Worm (Caenorhabditis elegans): ENCODE data around the gene F02A9.7.
A peak's percentile ranks its signal among the peaks of the same experiment; 100 is the strongest.

The F02A9.7 gene

ce11 chrIII:9053740-9054252 is 21.6 kb downstream of the F02A9.7 start, which contains the start of gene R107.5 (continued):
- TF ChIP-seq Y48G9A.11 (GFP tag; IDR thresholded peaks at IDR 0.05): peak; percentile 82
- TF ChIP-seq ceh-62 (tag; optimal IDR thresholded peaks at IDR 0.05): no peak
- peak; percentile 3 for TF ChIP-seq ceh-32 (tag; optimal IDR thresholded peaks at IDR 0.05; ENCODE audit: poor library complexity)
- no peak for TF ChIP-seq daf-12 (tag; optimal IDR thresholded peaks at IDR 0.05)
- peak; percentile 82 for TF ChIP-seq F37D6.2 (tag; optimal IDR thresholded peaks at IDR 0.05)
- peak; percentile 96 for TF ChIP-seq unc-39 (tag; optimal IDR thresholded peaks at IDR 0.05)
- TF ChIP-seq mdl-1 (tag; optimal IDR thresholded peaks at IDR 0.05): peak; percentile 86 to 98
- TF ChIP-seq F49E8.2 (tag; optimal IDR thresholded peaks at IDR 0.05; ENCODE audit: borderline replicate concordance): no peak
- TF ChIP-seq ces-1 (GFP tag; optimal IDR thresholded peaks at IDR 0.05): no peak
- peak; percentile 94 for TF ChIP-seq nhr-48 (tag; optimal IDR thresholded peaks at IDR 0.05)
- peak; percentile 89 for TF ChIP-seq spr-3 (GFP tag; optimal IDR thresholded peaks at IDR 0.05)
- peak; percentile 66 for TF ChIP-seq cey-2 (tag; optimal IDR thresholded peaks at IDR 0.05; ENCODE audit: borderline replicate concordance, insufficient read depth)
- peak; percentile 87 for TF ChIP-seq ctbp-1 (GFP tag; IDR thresholded peaks at IDR 0.05)
- peak; percentile 92 for TF ChIP-seq Y75B8A.6 (GFP tag; IDR thresholded peaks at IDR 0.05)
- TF ChIP-seq nhr-25 (tag; optimal IDR thresholded peaks at IDR 0.05; ENCODE audit: borderline replicate concordance, insufficient read depth): peak; percentile 88
- TF ChIP-seq jun-1 (tag; optimal IDR thresholded peaks at IDR 0.05): peak; percentile 84
- peak; percentile 74 for TF ChIP-seq nhr-77 (tag; optimal IDR thresholded peaks at IDR 0.05)
- peak; percentile 75 for TF ChIP-seq nhr-28 (tag; optimal IDR thresholded peaks at IDR 0.05)
- peak; percentile 88 for TF ChIP-seq Y5F2A.4 (GFP tag; optimal IDR thresholded peaks at IDR 0.05)
- TF ChIP-seq lin-13 (GFP tag; optimal IDR thresholded peaks at IDR 0.05): peak; percentile 83
- TF ChIP-seq hlh-11 (tag; optimal IDR thresholded peaks at IDR 0.05): peak; percentile 99
- TF ChIP-seq zfp-2 (tag; optimal IDR thresholded peaks at IDR 0.05): peak; percentile 72
- TF ChIP-seq egl-43 (GFP tag; IDR thresholded peaks at IDR 0.05): peak; percentile 92
- TF ChIP-seq lin-1 (GFP tag; IDR thresholded peaks at IDR 0.05): peak; percentile 92
- peak; percentile 83 for TF ChIP-seq snpc-1.2 (GFP tag; IDR thresholded peaks at IDR 0.05)
- peak; percentile 90 for TF ChIP-seq saeg-2 (GFP tag; IDR thresholded peaks at IDR 0.05)
- TF ChIP-seq aha-1 (tag): peak; percentile 99
- TF ChIP-seq dpl-1 (GFP tag; optimal IDR thresholded peaks at IDR 0.05): peak; percentile 73
- peak; percentile 97 for TF ChIP-seq hlh-30 (tag; optimal IDR thresholded peaks at IDR 0.05; ENCODE audit: insufficient read depth)
- TF ChIP-seq ceh-82 (tag; optimal IDR thresholded peaks at IDR 0.05): no peak
- TF ChIP-seq nhr-41 (GFP tag; IDR thresholded peaks at IDR 0.05): peak; percentile 81
- peak; percentile 93 for TF ChIP-seq nhr-11 (tag; optimal IDR thresholded peaks at IDR 0.05)
- TF ChIP-seq aly-2 (tag; optimal IDR thresholded peaks at IDR 0.05): no peak
- TF ChIP-seq R02D3.7 (tag; optimal IDR thresholded peaks at IDR 0.05): no peak
- peak; percentile 54 to 93 for TF ChIP-seq daf-16 (GFP tag; optimal IDR thresholded peaks at IDR 0.05)
- peak; percentile 41 for TF ChIP-seq daf-16 (tag; optimal IDR thresholded peaks at IDR 0.05)
- peak; percentile 96 for TF ChIP-seq gei-8 (GFP tag; optimal IDR thresholded peaks at IDR 0.05)
- TF ChIP-seq lin-38 (GFP tag; IDR thresholded peaks at IDR 0.05): peak; percentile 81
- peak; percentile 82 for TF ChIP-seq T20F7.1 (GFP tag; optimal IDR thresholded peaks at IDR 0.05)
- TF ChIP-seq skn-1 (tag; optimal IDR thresholded peaks at IDR 0.05): no peak
- no peak for TF ChIP-seq fkh-10 (GFP tag; optimal IDR thresholded peaks at IDR 0.05)
- no peak for TF ChIP-seq attf-4 (tag; optimal IDR thresholded peaks at IDR 0.05)
- peak; percentile 96 for TF ChIP-seq dmd-6 (GFP tag; IDR thresholded peaks at IDR 0.05)
- no peak for TF ChIP-seq ztf-11 (tag; optimal IDR thresholded peaks at IDR 0.05)
- TF ChIP-seq ama-1 (optimal IDR thresholded peaks at IDR 0.05): peak; percentile 48
- peak; percentile 90 for TF ChIP-seq mep-1 (tag; optimal IDR thresholded peaks at IDR 0.05)
- peak in 1 of 2 experiments; percentile 84 for TF ChIP-seq unc-62 (GFP tag; optimal IDR thresholded peaks at IDR 0.05 in 1 of 2)
- TF ChIP-seq unc-62 (tag; optimal IDR thresholded peaks at IDR 0.05): peak; percentile 12
- TF ChIP-seq nhr-42 (GFP tag; IDR thresholded peaks at IDR 0.05): peak; percentile 89; the same call in 1 of the 2 replicates
- TF ChIP-seq lsy-2 (tag; optimal IDR thresholded peaks at IDR 0.05): peak; percentile 88 to 92
- peak; percentile 93 for TF ChIP-seq spr-1 (tag; optimal IDR thresholded peaks at IDR 0.05)
